Worm (Caenorhabditis elegans): ENCODE data around the gene sucl-1.
A peak's percentile ranks its signal among the peaks of the same experiment; 100 is the strongest.

sucl-1 gene

ce11 chrX:14768989-14769388, 15.2 kb downstream of the sucl-1 start:
- TF ChIP-seq unc-130 (GFP tag; optimal IDR thresholded peaks at IDR 0.05) (no peak), daf-16 (GFP tag; optimal IDR thresholded peaks at IDR 0.05) (no peak), daf-16 (tag; optimal IDR thresholded peaks at IDR 0.05) (peak; percentile 65), Y105C5A.15 (GFP tag; IDR thresholded peaks at IDR 0.05) (no peak), skn-1 (tag; optimal IDR thresholded peaks at IDR 0.05) (no peak), F26F4.8 (GFP tag; conservative IDR thresholded peaks at IDR 0.05) (no peak), pqm-1 (tag; optimal IDR thresholded peaks at IDR 0.05) (peak; percentile 73), mes-2 (tag; optimal IDR thresholded peaks at IDR 0.05; ENCODE audit: poor library complexity, severe bottlenecking) (no peak), nhr-28 (tag; optimal IDR thresholded peaks at IDR 0.05) (peak; percentile 79), aha-1 (tag) (peak; percentile 9), sdz-12 (GFP tag; optimal IDR thresholded peaks at IDR 0.05) (no peak), nhr-237 (tag; optimal IDR thresholded peaks at IDR 0.05) (no peak), hlh-11 (tag; optimal IDR thresholded peaks at IDR 0.05) (peak; percentile 56), dve-1 (tag; optimal IDR thresholded peaks at IDR 0.05; ENCODE audit: insufficient read depth) (peak; percentile 31), unc-62 (GFP tag; optimal IDR thresholded peaks at IDR 0.05 in 1 of 2) (peak in 1 of 2 experiments; percentile 94), unc-62 (tag; optimal IDR thresholded peaks at IDR 0.05) (no peak), dmd-6 (GFP tag; IDR thresholded peaks at IDR 0.05) (peak; percentile 68), nhr-6 (tag; optimal IDR thresholded peaks at IDR 0.05) (no peak)

DNA sequence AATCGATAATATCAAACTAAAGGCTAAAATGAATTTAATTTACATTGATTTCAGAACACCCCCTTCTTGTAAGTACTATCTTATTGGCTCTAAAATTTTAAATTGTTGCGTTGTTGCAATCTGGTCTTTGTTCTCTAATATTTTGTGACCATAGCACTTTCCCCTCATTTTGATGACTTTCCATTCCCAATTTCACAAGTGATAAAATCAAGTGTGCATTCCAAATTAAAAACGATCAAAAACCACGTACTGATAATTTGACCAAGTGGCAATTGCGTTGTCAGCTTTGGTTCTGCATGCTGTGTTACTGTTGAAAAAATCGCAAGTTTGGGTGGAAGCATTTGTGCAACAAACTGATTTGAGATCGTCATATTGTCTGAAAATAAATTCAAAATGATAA, 16.5 kb downstream of the sucl-1 start:
- TF ChIP-seq saeg-2 (GFP tag; IDR thresholded peaks at IDR 0.05) (no peak), R02D3.7 (tag; optimal IDR thresholded peaks at IDR 0.05) (no peak), F44E2.7 (GFP tag; IDR thresholded peaks at IDR 0.05) (no peak), aha-1 (tag) (peak; percentile 63), hlh-11 (tag; optimal IDR thresholded peaks at IDR 0.05) (peak; percentile 6), lim-7 (GFP tag; IDR thresholded peaks at IDR 0.05) (no peak), zip-11 (GFP tag; IDR thresholded peaks at IDR 0.05) (no peak), pqm-1 (tag; optimal IDR thresholded peaks at IDR 0.05) (peak; percentile 65), lsy-2 (tag; optimal IDR thresholded peaks at IDR 0.05) (no peak), dmd-6 (GFP tag; IDR thresholded peaks at IDR 0.05) (peak; percentile 52), nhr-28 (tag; optimal IDR thresholded peaks at IDR 0.05) (peak; percentile 40), ceh-20 (GFP tag; IDR thresholded peaks at IDR 0.05) (no peak), rbr-2 (tag; optimal IDR thresholded peaks at IDR 0.05) (no peak), nhr-111 (GFP tag; optimal IDR thresholded peaks at IDR 0.05) (no peak), Y105C5A.15 (GFP tag; IDR thresholded peaks at IDR 0.05) (no peak), dve-1 (tag; optimal IDR thresholded peaks at IDR 0.05; ENCODE audit: insufficient read depth) (peak; percentile 1)

DNA sequence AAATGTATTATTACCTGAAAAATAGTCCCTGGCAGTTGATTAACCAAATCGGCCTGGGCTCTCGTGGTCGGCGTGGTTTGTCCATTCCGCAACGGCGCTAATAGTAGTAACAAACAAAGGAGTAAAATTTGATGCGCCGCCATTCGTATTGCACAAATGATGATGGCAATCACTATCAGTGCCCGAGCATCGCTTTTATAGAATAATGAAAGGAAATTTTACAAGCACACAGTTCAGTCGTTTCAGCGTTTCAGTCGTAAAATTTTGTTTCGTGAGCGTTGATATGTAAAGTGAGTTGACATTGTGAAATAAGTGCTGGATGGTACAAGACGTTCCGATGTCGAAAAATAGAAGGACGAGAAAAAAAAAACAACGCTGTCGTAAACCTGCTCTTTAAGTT, 17.9 kb downstream of the sucl-1 start, which contains the start of gene Y16B4A.2:
TSS of gene Y16B4A.2 (minus strand) at position 170 of the 400 bp plus-strand sequence.
- no peak for TF ChIP-seq ceh-44 (GFP tag; IDR thresholded peaks at IDR 0.05)
- no peak for TF ChIP-seq egl-27 (tag; optimal IDR thresholded peaks at IDR 0.05)
- peak; percentile 70; the same call in 1 of the 2 replicates for TF ChIP-seq php-3 (GFP tag; IDR thresholded peaks at IDR 0.05)
- TF ChIP-seq pqm-1 (tag; optimal IDR thresholded peaks at IDR 0.05), result peak; percentile 46
- TF ChIP-seq F10B5.3 (tag; optimal IDR thresholded peaks at IDR 0.05), result no peak
- peak; percentile 10 for TF ChIP-seq hlh-11 (tag; optimal IDR thresholded peaks at IDR 0.05)
- peak; percentile 27 for TF ChIP-seq nhr-28 (tag; optimal IDR thresholded peaks at IDR 0.05)
- peak; percentile 39; the same call in 1 of the 2 replicates for TF ChIP-seq dmd-6 (GFP tag; IDR thresholded peaks at IDR 0.05)
- no peak for TF ChIP-seq ceh-20 (GFP tag; IDR thresholded peaks at IDR 0.05)

ce11 chrX:14773238-14773637, 19.4 kb downstream of the sucl-1 start, which contains the start of gene unc-3:
unc-3 (plus strand) TSS chrX:14773538.
- TF ChIP-seq F44E2.7 (GFP tag; IDR thresholded peaks at IDR 0.05), result no peak
- TF ChIP-seq php-3 (GFP tag; IDR thresholded peaks at IDR 0.05), result 0 out of 2 replicates have a peak, but pooled peaks have one; percentile 10

- no peak for TF ChIP-seq lir-3 (tag; optimal IDR thresholded peaks at IDR 0.05)
- TF ChIP-seq unc-62 (GFP tag; optimal IDR thresholded peaks at IDR 0.05 in 1 of 2), result peak in 1 of 2 experiments; percentile 93
- TF ChIP-seq unc-62 (tag; optimal IDR thresholded peaks at IDR 0.05), result no peak
These were observed 21.4 kb downstream of the sucl-1 start for ce11 chrX:14775222-14775621.
